Fruit fly (Drosophila melanogaster): ENCODE results near the gene dbe.

The dbe gene

dm6 chr2L:849787-850512 lies 19.7 kb downstream of the dbe start:
- TF ChIP-seq CG17801 (GFP tag; optimal IDR thresholded peaks at IDR 0.05; ENCODE audit: partially characterized antibody), result no peak

DNA sequence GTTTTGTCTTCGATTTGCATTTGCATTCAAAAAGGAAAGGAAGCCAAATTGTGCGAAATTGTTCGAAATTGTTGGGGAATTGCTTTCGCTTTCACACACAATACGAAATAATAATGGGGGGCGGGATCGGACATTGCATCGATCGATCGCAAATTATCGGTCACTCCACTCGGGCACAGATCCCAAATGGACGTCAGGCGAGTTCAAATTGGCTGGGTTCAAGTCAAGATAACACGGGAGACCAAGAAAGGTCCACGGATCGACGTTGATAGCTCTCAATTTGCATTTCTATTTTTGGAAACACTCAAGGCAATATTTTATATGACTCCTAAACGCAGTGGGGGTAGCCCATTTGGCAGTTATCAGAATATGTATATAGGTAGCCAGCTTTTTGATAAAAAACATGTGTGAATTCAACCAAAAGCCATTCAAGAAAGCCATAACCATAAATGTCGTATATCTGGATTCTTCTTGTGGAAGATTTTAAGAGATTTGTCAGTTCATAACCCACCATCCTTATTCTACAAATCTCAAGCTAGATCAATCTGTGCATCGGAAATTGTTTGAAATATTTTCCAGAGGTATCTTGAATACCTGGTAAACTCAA lies 20.4 kb downstream of the dbe start:
- TF ChIP-seq CG17801 (GFP tag; optimal IDR thresholded peaks at IDR 0.05; ENCODE audit: partially characterized antibody), result no peak

DNA sequence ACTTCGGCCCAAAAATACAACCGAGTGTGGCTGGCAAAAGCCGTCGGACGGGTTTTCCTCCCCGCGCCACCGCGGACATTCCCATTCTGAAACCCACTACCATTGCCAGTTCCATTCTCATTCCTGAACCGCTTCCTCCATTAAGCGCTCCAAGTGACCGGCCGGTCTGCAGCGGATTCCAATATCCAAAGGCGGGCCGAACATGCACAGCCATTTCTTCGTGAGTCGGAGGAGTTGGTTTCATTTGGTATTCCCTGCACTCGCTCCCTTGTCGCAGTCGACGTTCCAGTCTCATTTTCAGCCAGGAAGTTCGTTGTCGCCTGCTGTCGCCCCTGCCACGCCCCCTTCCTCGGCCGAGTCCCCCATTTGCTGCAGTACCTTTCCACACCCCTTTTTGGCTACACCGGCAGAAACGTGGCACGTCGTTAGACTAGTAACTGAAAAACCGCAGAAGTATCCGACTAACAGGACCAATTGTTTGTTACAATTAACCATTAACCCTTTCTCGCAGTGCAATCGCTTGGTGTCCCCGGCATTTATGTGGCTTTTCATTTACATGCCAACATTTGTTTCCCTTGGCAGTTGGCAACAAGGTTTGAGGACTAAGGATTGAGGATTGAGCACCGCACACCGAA lies 21.6 kb downstream of the dbe start:
- TF ChIP-seq CG17801 (GFP tag; optimal IDR thresholded peaks at IDR 0.05; ENCODE audit: partially characterized antibody), result no peak

- TF ChIP-seq CG17801 (GFP tag; optimal IDR thresholded peaks at IDR 0.05; ENCODE audit: partially characterized antibody), result no peak
These were observed 22.3 kb downstream of the dbe start for dm6 chr2L:847189-847987.

DNA sequence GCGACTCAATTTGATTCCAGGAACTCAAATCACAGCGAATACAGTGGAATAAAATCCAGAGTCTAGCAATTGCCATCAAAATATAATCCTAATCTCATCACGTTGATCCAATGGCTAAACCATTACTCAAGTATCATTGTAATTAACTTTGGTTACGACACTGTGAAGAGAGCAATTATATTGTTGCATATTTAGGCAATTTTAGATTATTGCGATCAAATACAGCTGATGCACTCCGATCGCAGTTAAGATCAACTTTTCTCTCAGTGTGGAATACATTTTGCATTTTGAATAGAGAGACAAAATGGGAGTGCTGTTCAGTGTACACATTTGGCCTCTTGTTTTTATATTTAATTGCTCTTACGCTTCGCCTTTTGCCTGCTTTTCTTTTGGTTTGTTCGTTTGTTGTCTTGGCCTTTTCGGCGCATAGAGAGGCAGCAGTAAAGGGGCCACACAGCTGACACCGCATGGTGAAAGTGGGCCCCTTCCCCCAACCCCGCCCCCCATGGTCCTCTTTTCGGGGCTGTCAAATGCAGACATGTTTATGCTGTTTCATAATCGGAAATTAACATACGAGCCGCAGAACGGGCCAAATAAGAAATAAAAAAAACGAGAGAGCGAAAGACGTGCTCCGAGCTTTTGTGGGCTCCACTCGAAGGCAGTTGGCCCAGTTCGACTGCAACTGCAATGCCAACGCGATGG lies 23.3 kb downstream of the dbe start:
- TF ChIP-seq CG17801 (GFP tag; optimal IDR thresholded peaks at IDR 0.05; ENCODE audit: partially characterized antibody), result peak; percentile 16

DNA sequence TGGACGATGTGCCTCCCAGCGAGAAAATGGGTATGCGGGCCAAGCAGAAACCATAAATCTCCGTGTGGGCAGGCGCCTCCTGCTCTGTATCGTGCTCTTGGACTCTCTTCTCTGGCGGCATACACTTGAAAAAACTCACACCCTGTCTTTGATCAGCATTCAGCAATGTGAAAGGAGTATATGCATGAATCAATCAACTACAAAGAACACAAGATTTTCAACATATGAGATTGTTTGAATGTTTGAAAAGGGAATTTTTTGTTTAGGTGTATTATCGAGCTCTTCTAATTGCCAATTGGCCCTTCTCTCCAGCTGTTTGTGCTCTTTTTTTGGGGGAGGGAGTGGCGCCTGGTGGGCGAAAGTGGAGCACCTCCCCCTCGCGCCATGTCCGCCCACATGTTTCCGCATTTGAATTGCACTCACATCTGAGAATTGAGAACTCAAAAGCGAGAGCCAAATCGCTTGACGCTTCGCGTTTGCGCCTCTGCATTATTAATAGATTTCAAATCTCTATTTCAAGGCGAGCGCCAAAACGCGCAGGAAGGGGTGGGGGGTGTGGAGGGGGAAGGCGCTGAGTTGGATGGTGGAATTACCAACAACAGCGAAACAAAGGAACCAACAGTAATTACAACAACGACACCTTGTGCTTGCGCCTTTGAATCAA lies 24.2 kb downstream of the dbe start:
- TF ChIP-seq CG17801 (GFP tag; optimal IDR thresholded peaks at IDR 0.05; ENCODE audit: partially characterized antibody), result no peak

DNA sequence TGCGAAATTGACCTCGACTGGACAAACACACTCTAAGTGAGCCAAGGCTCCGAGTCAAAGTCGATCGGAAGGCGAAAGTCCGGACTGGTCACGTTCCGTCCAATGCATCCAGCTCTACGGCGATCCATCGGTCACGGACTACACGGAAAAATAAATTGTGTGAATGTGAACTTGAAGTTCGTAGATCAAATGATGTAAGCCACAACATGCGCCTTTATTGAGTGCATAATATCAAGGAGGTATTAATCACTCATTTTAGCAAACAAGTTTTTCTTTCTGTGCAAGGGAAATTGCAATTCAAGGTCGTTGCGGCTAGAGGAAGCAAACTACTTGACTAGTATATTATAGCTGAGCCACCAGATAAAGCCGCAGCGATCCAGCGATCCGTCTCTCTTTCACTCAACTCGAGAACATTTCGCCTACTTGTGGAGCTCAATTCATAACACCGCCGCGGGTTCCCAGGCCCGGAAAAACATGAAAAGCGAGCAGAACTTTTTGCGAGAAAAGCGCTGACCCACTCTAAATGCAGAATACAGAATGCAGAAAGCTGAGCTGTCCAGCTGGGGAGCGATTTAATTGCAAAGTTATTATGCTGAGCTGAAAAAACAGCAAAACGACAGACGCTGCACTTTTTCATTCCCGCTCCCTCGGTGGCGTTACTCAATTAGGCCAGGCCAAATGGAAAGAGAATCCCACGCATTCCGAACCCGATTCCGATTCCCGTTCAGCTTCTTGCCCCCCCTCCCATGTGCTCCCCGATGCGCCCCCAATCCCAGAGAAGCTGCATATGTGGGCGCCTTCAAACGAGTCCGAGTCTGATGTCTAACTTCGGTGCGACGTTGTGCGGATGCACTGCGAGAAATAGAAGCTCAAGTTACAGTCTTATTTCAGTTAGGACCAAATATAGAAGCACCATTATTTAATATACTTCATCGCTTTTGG lies 25.5 kb downstream of the dbe start:
- peak; percentile 9 for TF ChIP-seq CG17801 (GFP tag; optimal IDR thresholded peaks at IDR 0.05; ENCODE audit: partially characterized antibody)

DNA sequence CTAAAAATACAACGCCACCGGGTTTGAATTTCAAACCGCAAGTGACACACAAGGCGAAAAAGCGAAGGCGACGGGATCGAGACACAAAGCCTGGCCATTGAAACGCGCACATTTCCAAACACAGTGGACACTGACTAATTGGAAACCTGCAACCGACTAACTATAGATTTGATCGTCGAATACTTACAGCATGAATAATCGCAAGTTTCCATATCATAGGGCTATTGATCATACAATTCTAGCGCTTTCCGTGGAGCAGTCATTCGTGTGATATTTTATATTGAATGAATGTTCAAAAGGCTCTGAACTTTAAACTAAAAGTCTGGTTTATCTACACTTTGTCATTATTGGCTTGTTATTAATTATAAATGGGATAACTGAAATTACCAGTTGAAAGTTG lies 26.4 kb downstream of the dbe start:
- no peak for TF ChIP-seq CG17801 (GFP tag; optimal IDR thresholded peaks at IDR 0.05; ENCODE audit: partially characterized antibody)

DNA sequence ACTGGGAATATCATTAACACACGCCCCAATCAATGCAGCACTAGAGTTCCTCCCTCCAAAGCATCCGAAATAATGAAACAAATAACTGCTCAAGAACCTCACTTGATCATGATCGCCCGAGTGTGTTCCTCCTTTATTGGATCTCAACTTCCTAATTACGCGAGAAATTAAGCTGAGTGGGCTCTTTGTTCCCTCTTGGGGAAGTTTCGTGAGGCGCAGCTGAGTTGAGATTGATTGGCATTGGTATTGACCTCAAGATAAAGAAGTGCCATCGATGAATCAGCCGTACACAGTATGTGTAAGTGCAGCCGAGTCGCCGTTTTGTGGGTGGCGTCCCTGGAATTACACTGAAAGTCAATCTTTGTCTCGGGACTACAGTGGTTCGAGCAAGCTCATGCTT lies 26.8 kb downstream of the dbe start:
- TF ChIP-seq CG17801 (GFP tag; optimal IDR thresholded peaks at IDR 0.05; ENCODE audit: partially characterized antibody), result no peak

dm6 chr2L:841708-842107 lies 27.9 kb downstream of the dbe start:
- peak; percentile 94 for TF ChIP-seq CG17801 (GFP tag; optimal IDR thresholded peaks at IDR 0.05; ENCODE audit: partially characterized antibody)

DNA sequence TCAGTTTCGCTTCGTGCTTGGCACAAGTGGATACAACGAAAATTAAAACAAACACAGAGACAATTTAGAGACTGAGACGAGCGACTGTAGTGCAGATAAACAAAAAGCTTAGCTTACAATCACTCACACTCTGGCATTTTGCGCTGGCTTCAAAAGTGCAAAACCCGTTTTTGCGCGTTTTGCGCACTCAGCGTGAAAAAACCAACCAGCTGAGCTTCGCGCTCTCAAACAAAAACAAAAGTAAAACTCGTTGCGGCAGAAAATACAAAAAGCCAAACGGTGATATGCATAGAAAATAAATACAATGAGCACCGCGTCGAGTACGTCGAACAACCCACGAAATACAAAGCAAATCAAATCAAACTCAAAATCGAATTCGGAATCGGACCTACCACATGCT lies 28.9 kb downstream of the dbe start:
- no peak for TF ChIP-seq CG17801 (GFP tag; optimal IDR thresholded peaks at IDR 0.05; ENCODE audit: partially characterized antibody)

dm6 chr2L:840022-840421 lies 29.6 kb downstream of the dbe start:
- no peak for TF ChIP-seq CG17801 (GFP tag; optimal IDR thresholded peaks at IDR 0.05; ENCODE audit: partially characterized antibody)

dm6 chr2L:838786-839185 lies 30.9 kb downstream of the dbe start:
- no peak for TF ChIP-seq CG17801 (GFP tag; optimal IDR thresholded peaks at IDR 0.05; ENCODE audit: partially characterized antibody)
